Worm (Caenorhabditis elegans) whole organism, late embryonic: ENCODE data around the gene pfut-1.

Experiments
- C08G9.2 ChIP-seq: sonication (generic microtip); optimal IDR thresholded peaks from 2 replicates; lab custom pipeline; 2016; ENCODE audit warnings: mild to moderate bottlenecking, missing genetic modification characterization, moderate library complexity, missing compliant biosample characterization
- C38D4.7 ChIP-seq: fragments of 200-800 bp; sonication (Bioruptor generic); optimal IDR thresholded peaks from 2 replicates; lab custom pipeline; 2018; ENCODE audit warnings: mild to moderate bottlenecking, missing genetic modification characterization, moderate library complexity, missing compliant biosample characterization
- F13H6.1 ChIP-seq: sonication (generic microtip); optimal IDR thresholded peaks from 2 replicates; lab custom pipeline; 2016; ENCODE audit warnings: missing genetic modification characterization, missing compliant biosample characterization
- ahr-1 ChIP-seq: sonication (generic microtip); optimal IDR thresholded peaks from 2 replicates; lab custom pipeline; 2016; ENCODE audit warnings: missing genetic modification characterization, missing compliant biosample characterization
- ama-1 ChIP-seq: fragments of 150-350 bp; optimal IDR thresholded peaks from 2 replicates; lab custom pipeline; 2014
- ceh-14 ChIP-seq: sonication (generic microtip); optimal IDR thresholded peaks from 2 replicates; lab custom pipeline; 2016; ENCODE audit warnings: missing genotype, missing genetic modification characterization, missing compliant biosample characterization
- ceh-18 ChIP-seq: sonication (generic microtip); optimal IDR thresholded peaks from 2 replicates; lab custom pipeline; 2016; ENCODE audit warnings: missing genetic modification characterization, missing compliant biosample characterization
- ceh-2 ChIP-seq: sonication (generic microtip); optimal IDR thresholded peaks from 2 replicates; lab custom pipeline; 2016; ENCODE audit warnings: missing genotype, missing genetic modification characterization, missing compliant biosample characterization
- ceh-30 ChIP-seq: fragments of 150-350 bp; optimal IDR thresholded peaks from 2 replicates; lab custom pipeline; 2014; ENCODE audit warnings: missing biosample characterization, missing genetic modification characterization
- ceh-31 ChIP-seq: sonication (generic microtip); optimal IDR thresholded peaks from 2 replicates; lab custom pipeline; 2016; ENCODE audit warnings: missing genetic modification characterization, missing compliant biosample characterization
- ceh-48 ChIP-seq: sonication (generic microtip); optimal IDR thresholded peaks from 2 replicates; lab custom pipeline; 2016; ENCODE audit warnings: missing genetic modification characterization, inconsistent platforms, missing compliant biosample characterization
- ceh-6 ChIP-seq: fragments of 200-800 bp; sonication (Bioruptor generic); optimal IDR thresholded peaks from 2 replicates; lab custom pipeline; 2018; ENCODE audit warnings: mild to moderate bottlenecking, missing genetic modification characterization, missing compliant biosample characterization
- ceh-9 ChIP-seq: sonication (generic microtip); optimal IDR thresholded peaks from 2 replicates; lab custom pipeline; 2016; ENCODE audit warnings: mild to moderate bottlenecking, missing genetic modification characterization, inconsistent platforms, missing compliant biosample characterization
- elt-2 ChIP-seq: sonication (generic microtip); optimal IDR thresholded peaks from 2 replicates; lab custom pipeline; 2016; ENCODE audit warnings: missing genetic modification reagents, missing genetic modification characterization, missing compliant biosample characterization
- elt-4 ChIP-seq: sonication (generic microtip); optimal IDR thresholded peaks from 2 replicates; lab custom pipeline; 2016; ENCODE audit warnings: missing genetic modification characterization, missing compliant biosample characterization
- ets-4 ChIP-seq: sonication (generic microtip); optimal IDR thresholded peaks from 2 replicates; lab custom pipeline; 2016; ENCODE audit warnings: missing genetic modification characterization, missing compliant biosample characterization
- eyg-1 ChIP-seq: sonication (generic microtip); optimal IDR thresholded peaks from 2 replicates; lab custom pipeline; 2016; ENCODE audit warnings: missing genotype, missing genetic modification characterization, missing compliant biosample characterization
- fax-1 ChIP-seq: sonication (generic microtip); optimal IDR thresholded peaks from 2 replicates; lab custom pipeline; 2016; ENCODE audit warnings: missing genotype, missing genetic modification characterization, missing compliant biosample characterization
- hlh-15 ChIP-seq: sonication (generic microtip); optimal IDR thresholded peaks from 2 replicates; lab custom pipeline; 2016; ENCODE audit warnings: missing genetic modification characterization, missing compliant biosample characterization
- hlh-30 ChIP-seq: sonication (generic microtip); optimal IDR thresholded peaks from 2 replicates; lab custom pipeline; 2017; ENCODE audit warnings: antibody characterized with exemption, missing genetic modification characterization, missing compliant biosample characterization; ENCODE audit not compliant: insufficient read depth
- hlh-8 ChIP-seq: sonication (generic microtip); optimal IDR thresholded peaks from 2 replicates; lab custom pipeline; 2016; ENCODE audit warnings: missing genotype, missing genetic modification characterization, missing compliant biosample characterization
- lim-6 ChIP-seq: sonication (generic microtip); optimal IDR thresholded peaks from 2 replicates; lab custom pipeline; 2016; ENCODE audit warnings: missing genetic modification characterization, missing compliant biosample characterization
- mec-3 ChIP-seq: sonication (generic microtip); optimal IDR thresholded peaks from 2 replicates; lab custom pipeline; 2016; ENCODE audit warnings: borderline replicate concordance, missing genetic modification characterization, missing compliant biosample characterization
- nhr-11 ChIP-seq: fragments of 150-350 bp; optimal IDR thresholded peaks from 2 replicates; lab custom pipeline; 2014; ENCODE audit warnings: missing biosample characterization, missing genetic modification characterization
- nhr-232 ChIP-seq: sonication (generic microtip); optimal IDR thresholded peaks from 2 replicates; lab custom pipeline; 2016; ENCODE audit warnings: missing genetic modification characterization, missing compliant biosample characterization
- odd-2 ChIP-seq: sonication (generic microtip); optimal IDR thresholded peaks from 2 replicates; lab custom pipeline; 2017; ENCODE audit warnings: antibody characterized with exemption, mild to moderate bottlenecking, missing genetic modification characterization, missing compliant biosample characterization
- pax-1 ChIP-seq: fragments of 150-350 bp; optimal IDR thresholded peaks from 2 replicates; lab custom pipeline; 2014; ENCODE audit warnings: missing biosample characterization, missing genetic modification characterization
- pqm-1 ChIP-seq: sonication (generic microtip); optimal IDR thresholded peaks from 2 replicates; lab custom pipeline; 2016; ENCODE audit warnings: missing genetic modification characterization, missing compliant biosample characterization
- pros-1 ChIP-seq: fragments of 150-350 bp; optimal IDR thresholded peaks from 2 replicates; lab custom pipeline; 2014; ENCODE audit warnings: missing biosample characterization, missing genetic modification reagents, missing genetic modification characterization
- syd-9 ChIP-seq: sonication (generic microtip); optimal IDR thresholded peaks from 2 replicates; lab custom pipeline; 2016; ENCODE audit warnings: mild to moderate bottlenecking, missing genetic modification characterization, moderate library complexity, missing compliant biosample characterization
- tbx-2 ChIP-seq: sonication (generic microtip); optimal IDR thresholded peaks from 2 replicates; lab custom pipeline; 2016; ENCODE audit warnings: missing genetic modification characterization, missing compliant biosample characterization
- tbx-7 ChIP-seq: sonication (generic microtip); optimal IDR thresholded peaks from 2 replicates; lab custom pipeline; 2016; ENCODE audit warnings: missing genotype, missing genetic modification characterization, missing compliant biosample characterization
- ttx-3 ChIP-seq: sonication (generic microtip); optimal IDR thresholded peaks from 2 replicates; lab custom pipeline; 2016; ENCODE audit warnings: missing genetic modification reagents, missing genetic modification characterization, missing compliant biosample characterization
- unc-42 ChIP-seq: sonication (generic microtip); optimal IDR thresholded peaks from 2 replicates; lab custom pipeline; 2016; ENCODE audit warnings: missing genotype, missing genetic modification characterization, missing compliant biosample characterization

Gene pfut-1

DNA sequence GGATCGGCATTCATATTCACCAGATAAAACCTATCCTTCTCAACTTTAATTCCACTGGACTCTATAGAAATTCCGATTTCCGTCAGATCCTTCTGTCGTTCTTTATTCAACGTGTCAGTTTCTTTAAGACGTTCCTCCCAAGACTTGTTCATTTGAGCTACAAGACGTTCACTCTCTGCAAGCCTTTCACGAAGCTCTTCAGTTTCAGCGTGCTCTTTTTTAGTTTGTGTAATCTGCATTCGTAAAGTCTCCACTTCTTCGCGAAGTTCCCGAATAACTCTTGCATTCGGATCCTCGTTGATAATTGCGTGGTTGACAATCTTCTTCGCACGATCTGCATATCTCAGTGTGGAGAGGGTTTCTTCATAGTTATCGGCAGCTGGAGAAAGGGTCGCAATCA, 11.1 kb downstream of the pfut-1 start:
- TF ChIP-seq pros-1 (tag; lab: Kevin White, UChicago) (no peak), F13H6.1 (tag; lab: Kevin White, UChicago) (no peak), ttx-3 (no peak), ceh-14 (tag; lab: Kevin White, UChicago) (no peak), tbx-2 (no peak), ceh-48 (no peak), pax-1 (tag; lab: Kevin White, UChicago) (no peak), elt-2 (no peak), hlh-8 (tag; lab: Kevin White, UChicago) (no peak), pqm-1 (tag; lab: Kevin White, UChicago) (no peak), ceh-9 (tag; lab: Kevin White, UChicago) (no peak), lim-6 (tag; lab: Kevin White, UChicago) (no peak), ahr-1 (tag; lab: Kevin White, UChicago) (no peak), tbx-7 (tag; lab: Kevin White, UChicago) (no peak), C08G9.2 (tag; lab: Kevin White, UChicago) (no peak), ceh-18 (tag; lab: Kevin White, UChicago) (no peak), ceh-30 (no peak), syd-9 (tag; lab: Kevin White, UChicago) (no peak), nhr-11 (tag; lab: Kevin White, UChicago) (no peak), ceh-6 (GFP tag; lab: Kevin White, UChicago) (no peak)

- TF ChIP-seq hlh-15 (tag; lab: Kevin White, UChicago), result no peak
- TF ChIP-seq eyg-1 (tag; lab: Kevin White, UChicago), result no peak
- no peak for TF ChIP-seq ceh-14 (tag; lab: Kevin White, UChicago)
- TF ChIP-seq C38D4.7 (GFP tag; lab: Kevin White, UChicago), result no peak
- no peak for TF ChIP-seq pax-1 (tag; lab: Kevin White, UChicago)
- no peak for TF ChIP-seq odd-2 (tag; lab: Kevin White, UChicago)
- TF ChIP-seq fax-1 (tag; lab: Kevin White, UChicago), result no peak
- no peak for TF ChIP-seq nhr-232 (tag; lab: Kevin White, UChicago)
- no peak for TF ChIP-seq ttx-3
- TF ChIP-seq ets-4, result no peak
- TF ChIP-seq pros-1 (tag; lab: Kevin White, UChicago), result no peak
- TF ChIP-seq ceh-2 (tag; lab: Kevin White, UChicago), result no peak
- TF ChIP-seq mec-3 (tag; lab: Kevin White, UChicago), result no peak
- TF ChIP-seq hlh-8 (tag; lab: Kevin White, UChicago), result no peak
- TF ChIP-seq elt-4 (tag; lab: Kevin White, UChicago), result no peak
These were observed 12.9 kb downstream of the pfut-1 start, which contains the start of gene klp-4 for ce11 chrX:3178501-3178900. TSS of gene klp-4 (minus strand) at chrX:3178701.

DNA sequence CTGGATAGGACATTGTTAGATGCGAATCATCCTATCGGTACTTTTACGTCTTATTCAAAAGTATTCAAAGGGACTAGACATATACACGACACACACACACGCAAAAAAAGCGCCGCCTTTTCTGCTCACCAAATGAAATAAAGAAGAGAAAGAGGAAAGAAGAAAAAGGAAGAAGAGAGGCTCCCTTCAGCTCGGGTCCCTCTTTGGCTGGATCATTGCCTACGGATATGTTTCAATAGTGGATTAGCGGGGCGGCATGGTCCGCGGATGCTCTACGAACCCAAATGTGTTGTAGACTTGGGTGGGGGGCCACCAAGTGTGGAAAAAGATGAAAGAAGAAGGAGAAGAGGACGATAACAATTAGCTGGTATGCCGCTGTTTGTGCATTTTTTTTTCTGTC, 15.8 kb downstream of the pfut-1 start:
- no peak for TF ChIP-seq ceh-2 (tag; lab: Kevin White, UChicago)
- no peak for TF ChIP-seq ama-1 (lab: Kevin White, UChicago)
- TF ChIP-seq unc-42 (tag; lab: Kevin White, UChicago), result peak; percentile 91
- TF ChIP-seq elt-4 (tag; lab: Kevin White, UChicago), result no peak

- no peak for TF ChIP-seq fax-1 (tag; lab: Kevin White, UChicago)
- TF ChIP-seq ceh-31 (tag; lab: Kevin White, UChicago), result no peak
- TF ChIP-seq hlh-30, result no peak
- TF ChIP-seq elt-2, result peak; percentile 26
These were observed 16.2 kb downstream of the pfut-1 start for ce11 chrX:3181870-3182269.

- TF ChIP-seq C08G9.2 (tag; lab: Kevin White, UChicago) (no peak), unc-42 (tag; lab: Kevin White, UChicago) (peak; percentile 63), eyg-1 (tag; lab: Kevin White, UChicago) (no peak)
These were observed 19.0 kb downstream of the pfut-1 start for ce11 chrX:3184649-3185048.
